Worm (Caenorhabditis elegans) whole organism, L4 larva: ENCODE results near the gene faxc-2.
A peak's percentile ranks its signal among the peaks of the same experiment; 100 is the strongest.

Experiments
- F10B5.3 ChIP-seq: sonication (generic microtip); optimal IDR thresholded peaks from 2 replicates; lab custom pipeline; 2016; ENCODE audit warnings: mild to moderate bottlenecking, missing genetic modification characterization, missing compliant biosample characterization
- F26F4.8 ChIP-seq: fragments of 200-800 bp; sonication (Bioruptor generic); conservative IDR thresholded peaks from 2 replicates; pipeline ENCODE4 v1.3.6; 2022; ENCODE audit warnings: missing genetic modification characterization, missing compliant biosample characterization
- F49E8.2 ChIP-seq: sonication (generic microtip); optimal IDR thresholded peaks from 2 replicates; lab custom pipeline; 2016; ENCODE audit warnings: missing compliant biosample characterization, mild to moderate bottlenecking, missing genetic modification characterization, borderline replicate concordance
- Y105C5A.15 ChIP-seq: fragments of 200-800 bp; sonication (Bioruptor generic); IDR thresholded peaks from 2 replicates; pipeline ENCODE4 v1.3.6; 2022; ENCODE audit warnings: missing genetic modification characterization, missing compliant biosample characterization
- ZK337.2 ChIP-seq: fragments of 200-800 bp; sonication (Bioruptor generic); IDR thresholded peaks from 2 replicates; pipeline ENCODE4 v1.3.6; 2022; ENCODE audit warnings: missing genetic modification reagents, missing genetic modification characterization, missing compliant biosample characterization
- ZK546.5 ChIP-seq, 2 experiments: sonication (generic microtip); optimal IDR thresholded peaks; 2 replicates each; lab custom pipeline; 2017; ENCODE audit warnings: missing biosample characterization in 2 of 2, missing genetic modification characterization in 2 of 2
- aha-1 ChIP-seq: fragments of 150-350 bp; peaks from one replicate; lab custom pipeline; 2014; ENCODE audit warnings: missing biosample characterization, missing genetic modification characterization
- arid-1 ChIP-seq: fragments of 200-800 bp; sonication (Bioruptor generic); conservative IDR thresholded peaks from 2 replicates; pipeline ENCODE4 v1.3.6; 2022; ENCODE audit warnings: missing genetic modification reagents, missing genetic modification characterization, missing compliant biosample characterization
- ceh-32 ChIP-seq: sonication (generic microtip); optimal IDR thresholded peaks from 2 replicates; lab custom pipeline; 2016; ENCODE audit warnings: mild to moderate bottlenecking, missing genetic modification characterization, missing compliant biosample characterization; ENCODE audit not compliant: poor library complexity
- ceh-44 ChIP-seq: fragments of 200-800 bp; sonication (Bioruptor generic); IDR thresholded peaks from 2 replicates; pipeline ENCODE4 v1.3.6; 2022; ENCODE audit warnings: missing genetic modification reagents, missing genetic modification characterization, missing compliant biosample characterization
- ceh-82 ChIP-seq: sonication (generic microtip); optimal IDR thresholded peaks from 2 replicates; lab custom pipeline; 2017; ENCODE audit warnings: missing biosample characterization, missing genetic modification characterization
- ctbp-1 ChIP-seq: fragments of 200-800 bp; sonication (Bioruptor generic); IDR thresholded peaks from 2 replicates; pipeline ENCODE4 v1.3.6; 2022; ENCODE audit warnings: missing genetic modification reagents, missing genetic modification characterization, missing compliant biosample characterization
- daf-8 ChIP-seq: fragments of 200-800 bp; sonication (Bioruptor generic); IDR thresholded peaks from 2 replicates; pipeline ENCODE4 v1.3.6; 2022; ENCODE audit warnings: missing genetic modification characterization, missing compliant biosample characterization
- dmd-6 ChIP-seq: fragments of 200-800 bp; sonication (Bioruptor generic); IDR thresholded peaks from 2 replicates; pipeline ENCODE4 v1.3.6; 2022; ENCODE audit warnings: missing genetic modification reagents, missing genetic modification characterization, missing compliant biosample characterization
- dmd-8 ChIP-seq: fragments of 200-800 bp; sonication (Bioruptor generic); IDR thresholded peaks from 2 replicates; pipeline ENCODE4 v1.3.6; 2022; ENCODE audit warnings: missing genetic modification characterization, missing compliant biosample characterization
- dpl-1 ChIP-seq: fragments of 150-350 bp; optimal IDR thresholded peaks from 2 replicates; lab custom pipeline; 2014; ENCODE audit warnings: missing biosample characterization, missing genetic modification reagents, missing genetic modification characterization
- dve-1 ChIP-seq: sonication (generic microtip); optimal IDR thresholded peaks from 2 replicates; lab custom pipeline; 2017; ENCODE audit warnings: antibody characterized with exemption, mild to moderate bottlenecking, missing genetic modification characterization, missing compliant biosample characterization; ENCODE audit not compliant: insufficient read depth
- fkh-10 ChIP-seq: fragments of 150-350 bp; optimal IDR thresholded peaks from 2 replicates; lab custom pipeline; 2014; ENCODE audit warnings: missing biosample characterization, missing genetic modification reagents, missing genetic modification characterization
- fos-1 ChIP-seq: fragments of 150-350 bp; optimal IDR thresholded peaks from 2 replicates; lab custom pipeline; 2014; ENCODE audit warnings: missing biosample characterization, missing genetic modification characterization
- hif-1 ChIP-seq, 2 experiments: sonication (generic microtip); optimal IDR thresholded peaks; 2 replicates each; lab custom pipeline; 2016 to 2017; ENCODE audit warnings: missing compliant biosample characterization in 2 of 2, missing genetic modification characterization in 2 of 2, missing genetic modification reagents in 2 of 2, missing genotype in 2 of 2, mild to moderate bottlenecking in 1 of 2
- hlh-30 ChIP-seq: sonication (generic microtip); optimal IDR thresholded peaks from 2 replicates; lab custom pipeline; 2017; ENCODE audit warnings: antibody characterized with exemption, mild to moderate bottlenecking, missing genetic modification characterization, missing compliant biosample characterization; ENCODE audit not compliant: insufficient read depth
- jun-1 ChIP-seq: fragments of 150-350 bp; optimal IDR thresholded peaks from 2 replicates; lab custom pipeline; 2014; ENCODE audit warnings: missing biosample characterization, missing genetic modification reagents, missing genetic modification characterization
- lin-15B ChIP-seq: fragments of 150-350 bp; sonication (generic microtip); optimal IDR thresholded peaks from 3 replicates; lab custom pipeline; 2014; ENCODE audit warnings: missing biosample characterization, missing genetic modification characterization
- lin-29 ChIP-seq: fragments of 200-800 bp; sonication (Bioruptor generic); IDR thresholded peaks from 2 replicates; pipeline ENCODE4 v1.3.6; 2022; ENCODE audit warnings: missing genetic modification reagents, missing genetic modification characterization, missing compliant biosample characterization
- lin-38 ChIP-seq: fragments of 200-800 bp; sonication (Bioruptor generic); IDR thresholded peaks from 2 replicates; pipeline ENCODE4 v1.3.6; 2022; ENCODE audit warnings: missing genetic modification reagents, missing genetic modification characterization, missing compliant biosample characterization
- mdl-1 ChIP-seq, 2 experiments: fragments of 150-350 bp in 1 of 2; sonication (generic microtip) in 1 of 2; optimal IDR thresholded peaks; 2 replicates each; lab custom pipeline; 2014 to 2017; ENCODE audit warnings: missing biosample characterization in 2 of 2, missing genetic modification characterization in 2 of 2
- nhr-10 ChIP-seq: fragments of 150-350 bp; optimal IDR thresholded peaks from 2 replicates; lab custom pipeline; 2014; ENCODE audit warnings: missing biosample characterization, missing genetic modification characterization
- nhr-102 ChIP-seq: sonication (generic microtip); optimal IDR thresholded peaks from 2 replicates; lab custom pipeline; 2016; ENCODE audit warnings: mild to moderate bottlenecking, missing genetic modification characterization, moderate library complexity, missing compliant biosample characterization
- nhr-111 ChIP-seq: fragments of 200-800 bp; sonication (Bioruptor generic); optimal IDR thresholded peaks from 2 replicates; lab custom pipeline; 2018; ENCODE audit warnings: mild to moderate bottlenecking, missing genetic modification characterization, missing compliant biosample characterization
- nhr-25 ChIP-seq: sonication (generic microtip); optimal IDR thresholded peaks from 2 replicates; lab custom pipeline; 2017; ENCODE audit warnings: missing genetic modification characterization, mild to moderate bottlenecking, missing compliant biosample characterization, antibody characterized with exemption, moderate library complexity, borderline replicate concordance; ENCODE audit not compliant: insufficient read depth
- nhr-28 ChIP-seq: fragments of 150-350 bp; optimal IDR thresholded peaks from 2 replicates; lab custom pipeline; 2014; ENCODE audit warnings: missing biosample characterization, missing genetic modification characterization
- nhr-6 ChIP-seq: fragments of 150-350 bp; optimal IDR thresholded peaks from 2 replicates; lab custom pipeline; 2014; ENCODE audit warnings: missing biosample characterization, missing genetic modification characterization
- nhr-76 ChIP-seq: fragments of 150-350 bp; optimal IDR thresholded peaks from 2 replicates; lab custom pipeline; 2014; ENCODE audit warnings: missing biosample characterization, missing genetic modification characterization
- nhr-77 ChIP-seq: fragments of 150-350 bp; optimal IDR thresholded peaks from 2 replicates; lab custom pipeline; 2014; ENCODE audit warnings: missing biosample characterization, missing genetic modification characterization
- saeg-2 ChIP-seq: fragments of 200-800 bp; sonication (Bioruptor generic); IDR thresholded peaks from 2 replicates; pipeline ENCODE4 v1.3.6; 2022; ENCODE audit warnings: missing genetic modification reagents, missing genetic modification characterization, missing compliant biosample characterization
- skn-1 ChIP-seq: fragments of 150-350 bp; optimal IDR thresholded peaks from 2 replicates; lab custom pipeline; 2014; ENCODE audit warnings: missing biosample characterization, missing genetic modification characterization
- unc-39 ChIP-seq: sonication (generic microtip); optimal IDR thresholded peaks from 2 replicates; lab custom pipeline; 2017; ENCODE audit warnings: missing biosample characterization, missing genetic modification characterization
- unc-62 ChIP-seq, 3 experiments: fragments of 150-350 bp in 1 of 3; sonication (generic microtip); optimal IDR thresholded peaks in 2 of 3; peaks in 1 of 3; 1 replicate in 1 of 3; 2 replicates in 2 of 3; lab custom pipeline; 2014 to 2017; ENCODE audit warnings: missing biosample characterization in 3 of 3, missing genetic modification characterization in 3 of 3, missing genetic modification reagents in 3 of 3, missing genotype in 1 of 3
- vab-7 ChIP-seq: fragments of 200-800 bp; sonication (Bioruptor generic); IDR thresholded peaks from 2 replicates; pipeline ENCODE4 v1.3.6; 2022; ENCODE audit warnings: missing genetic modification reagents, missing genetic modification characterization, missing compliant biosample characterization
- zfp-2 ChIP-seq: sonication (generic microtip); optimal IDR thresholded peaks from 2 replicates; lab custom pipeline; 2016; ENCODE audit warnings: mild to moderate bottlenecking, missing genetic modification characterization, missing compliant biosample characterization
- zip-11 ChIP-seq: fragments of 200-800 bp; sonication (Bioruptor generic); IDR thresholded peaks from 2 replicates; pipeline ENCODE4 v1.3.6; 2022; ENCODE audit warnings: missing genetic modification characterization, missing compliant biosample characterization
- ztf-7 ChIP-seq: fragments of 150-350 bp; optimal IDR thresholded peaks from 2 replicates; lab custom pipeline; 2014; ENCODE audit warnings: missing biosample characterization, missing genetic modification characterization

Gene faxc-2

DNA sequence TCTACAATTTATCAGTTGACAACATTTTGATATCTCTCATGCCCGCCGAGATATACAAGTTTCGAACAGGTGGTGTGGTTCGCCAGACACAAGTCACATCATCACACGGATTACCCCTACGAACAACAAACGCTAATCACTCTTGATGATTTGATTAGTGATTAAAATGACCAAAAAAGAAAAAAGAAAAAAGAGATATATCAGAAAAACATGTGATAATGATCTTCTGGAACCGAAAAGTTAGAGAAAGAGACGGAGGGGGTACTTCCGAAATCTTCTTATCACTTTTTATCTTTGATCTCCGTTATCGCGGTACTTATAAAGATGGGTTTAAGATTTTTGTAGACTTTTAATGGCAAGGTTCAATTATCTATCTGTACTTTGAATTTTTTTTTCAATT, 16.2 kb upstream of the faxc-2 start (continued):
- no peak for TF ChIP-seq dpl-1 (GFP tag; lab: Kevin White, UChicago)
- no peak for TF ChIP-seq zfp-2 (tag; lab: Kevin White, UChicago)
- TF ChIP-seq jun-1 (tag; lab: Kevin White, UChicago), result no peak
- no peak for TF ChIP-seq ceh-32
- TF ChIP-seq dmd-8 (GFP tag; lab: Robert Waterston, UW), result no peak
- no peak for TF ChIP-seq fos-1
- no peak for TF ChIP-seq nhr-102
- no peak for TF ChIP-seq ZK546.5 (tag; optimal IDR thresholded peaks at IDR 0.05; lab: Kevin White, UChicago)
- TF ChIP-seq hlh-30 (tag; lab: Kevin White, UChicago), result peak; percentile 68
- no peak for TF ChIP-seq dve-1 (tag; lab: Kevin White, UChicago)
- no peak for TF ChIP-seq ctbp-1 (GFP tag; lab: Robert Waterston, UW)
- TF ChIP-seq dmd-6 (GFP tag; lab: Robert Waterston, UW), result peak; percentile 30; the same call in 1 of the 2 replicates
- no peak for TF ChIP-seq daf-8 (GFP tag; lab: Robert Waterston, UW)
- TF ChIP-seq nhr-76 (tag; lab: Kevin White, UChicago), result no peak
- TF ChIP-seq hif-1 (tag; optimal IDR thresholded peaks at IDR 0.05; lab: Kevin White, UChicago), result no peak
- TF ChIP-seq F26F4.8, result no peak
- TF ChIP-seq nhr-10 (tag; lab: Kevin White, UChicago), result no peak
- TF ChIP-seq vab-7 (GFP tag; lab: Robert Waterston, UW), result no peak
- TF ChIP-seq arid-1 (GFP tag; lab: Robert Waterston, UW), result no peak
- TF ChIP-seq ztf-7, result no peak
- TF ChIP-seq lin-15B (tag; lab: Kevin White, UChicago), result no peak
- no peak for TF ChIP-seq F10B5.3
- TF ChIP-seq lin-29 (GFP tag; lab: Robert Waterston, UW), result no peak
- TF ChIP-seq nhr-111 (GFP tag; lab: Kevin White, UChicago), result no peak
- no peak for TF ChIP-seq nhr-6 (tag; lab: Kevin White, UChicago)
- no peak for TF ChIP-seq ceh-44 (GFP tag; lab: Robert Waterston, UW)
- TF ChIP-seq nhr-25 (tag; lab: Kevin White, UChicago), result no peak
- no peak for TF ChIP-seq saeg-2 (GFP tag; lab: Robert Waterston, UW)
- no peak for TF ChIP-seq skn-1
- TF ChIP-seq nhr-28 (tag; lab: Kevin White, UChicago), result peak; percentile 85
- TF ChIP-seq lin-38, result no peak

DNA sequence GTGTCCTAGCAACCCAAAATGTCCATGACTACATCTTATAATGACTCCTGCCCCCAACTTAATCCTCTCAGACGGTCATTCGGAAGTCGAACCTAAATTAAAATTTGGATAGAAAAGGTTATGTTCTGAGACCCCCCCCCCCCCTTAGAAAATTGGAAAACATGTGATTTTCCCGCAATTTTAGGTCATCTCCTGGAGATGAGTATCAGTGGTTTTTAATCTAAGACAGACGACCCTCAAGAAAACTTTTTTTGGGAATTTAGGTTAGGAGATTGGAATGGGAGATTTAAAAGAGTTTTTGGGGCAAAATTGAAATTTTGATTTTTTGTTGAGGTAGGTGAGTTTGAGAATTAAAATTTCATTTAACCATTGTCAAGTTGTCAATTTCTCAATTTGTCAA, 15.6 kb upstream of the faxc-2 start:
- no peak for TF ChIP-seq ceh-44 (GFP tag; lab: Robert Waterston, UW)

DNA sequence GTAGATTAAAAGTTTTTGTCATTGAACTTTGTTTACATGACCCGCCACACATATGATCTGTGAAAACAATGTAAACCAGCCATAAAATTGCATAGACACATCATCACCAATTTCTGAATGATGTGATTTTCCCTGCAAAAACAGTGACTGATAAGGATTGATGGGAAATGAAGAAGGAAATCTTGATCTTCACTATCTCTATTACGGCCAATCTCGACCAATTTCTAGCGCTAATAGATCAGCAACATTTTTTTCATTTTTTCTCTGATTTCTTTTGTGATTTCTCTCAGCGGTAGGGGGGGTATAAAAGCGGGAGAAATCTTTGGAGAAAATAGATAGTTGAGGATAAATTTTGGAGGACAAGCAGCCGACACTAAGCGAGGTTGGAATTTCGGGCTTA, 11.8 kb upstream of the faxc-2 start:
- TF ChIP-seq unc-62 (GFP tag; optimal IDR thresholded peaks at IDR 0.05 in 1 of 2; lab: Kevin White, UChicago), result peak in 1 of 2 experiments; percentile 65
- TF ChIP-seq unc-62 (tag; optimal IDR thresholded peaks at IDR 0.05; lab: Kevin White, UChicago), result no peak
- TF ChIP-seq F49E8.2 (tag; lab: Kevin White, UChicago), result no peak
- no peak for TF ChIP-seq dmd-8 (GFP tag; lab: Robert Waterston, UW)
- no peak for TF ChIP-seq unc-39 (tag; lab: Kevin White, UChicago)
- no peak for TF ChIP-seq fkh-10
- TF ChIP-seq lin-29 (GFP tag; lab: Robert Waterston, UW), result no peak
- no peak for TF ChIP-seq ceh-82 (tag; lab: Kevin White, UChicago)
- peak in 1 of 2 experiments; percentile 7 for TF ChIP-seq mdl-1 (tag; optimal IDR thresholded peaks at IDR 0.05; lab: Kevin White, UChicago)
- TF ChIP-seq zip-11 (GFP tag; lab: Robert Waterston, UW), result no peak
- no peak for TF ChIP-seq ZK337.2 (GFP tag; lab: Robert Waterston, UW)
- TF ChIP-seq daf-8 (GFP tag; lab: Robert Waterston, UW), result no peak
- TF ChIP-seq aha-1 (tag; lab: Kevin White, UChicago), result peak; percentile 0
- no peak for TF ChIP-seq Y105C5A.15 (GFP tag; lab: Robert Waterston, UW)
- no peak for TF ChIP-seq nhr-77 (tag; lab: Kevin White, UChicago)
- peak; percentile 65 for TF ChIP-seq nhr-28 (tag; lab: Kevin White, UChicago)
- no peak for TF ChIP-seq dve-1 (tag; lab: Kevin White, UChicago)
